Fruit fly (Drosophila melanogaster) whole organism, prepupa: ENCODE results near the gene CG31091.
A peak's percentile ranks its signal among the peaks of the same experiment; 100 is the strongest.

ENCODE experiments used
- Blimp-1 ChIP-seq: fragments of 200-800 bp; sonication (Bioruptor generic); optimal IDR thresholded peaks from 3 replicates; lab custom pipeline; 2017; ENCODE audit warnings: missing biosample characterization, missing genetic modification characterization, mild to moderate bottlenecking, moderate library complexity, missing genetic modification reagents
- CG10631 ChIP-seq: fragments of 200-800 bp; sonication (Bioruptor generic); optimal IDR thresholded peaks from 2 replicates; lab custom pipeline; 2016; ENCODE audit warnings: missing biosample characterization, missing genetic modification characterization
- CG11762 ChIP-seq: fragments of 200-800 bp; sonication (Bioruptor generic); optimal IDR thresholded peaks from 3 replicates; lab custom pipeline; 2016; ENCODE audit warnings: missing biosample characterization, missing genetic modification characterization; ENCODE audit not compliant: insufficient read depth
- CG11902 ChIP-seq: fragments of 200-800 bp; sonication (Bioruptor generic); optimal IDR thresholded peaks from 3 replicates; lab custom pipeline; 2016; ENCODE audit warnings: missing biosample characterization, missing genetic modification characterization
- CG15336 ChIP-seq: fragments of 200-800 bp; sonication (Bioruptor generic); IDR thresholded peaks from 2 replicates; pipeline ENCODE4 v1.3.6; 2022; ENCODE audit warnings: missing biosample characterization, missing genetic modification characterization
- CG16779 ChIP-seq: fragments of 200-800 bp; sonication (Bioruptor generic); optimal IDR thresholded peaks from 3 replicates; lab custom pipeline; 2017; ENCODE audit warnings: missing biosample characterization, mild to moderate bottlenecking, missing genetic modification characterization
- CG31627 ChIP-seq: fragments of 200-800 bp; sonication (Bioruptor generic); optimal IDR thresholded peaks from 3 replicates; lab custom pipeline; 2016; ENCODE audit warnings: missing biosample characterization, missing genetic modification characterization
- CG32006 ChIP-seq: fragments of 200-800 bp; sonication (Bioruptor generic); optimal IDR thresholded peaks from 3 replicates; lab custom pipeline; 2017; ENCODE audit warnings: missing biosample characterization, mild to moderate bottlenecking, missing genetic modification characterization
- CG34406 ChIP-seq: fragments of 200-800 bp; sonication (Bioruptor generic); optimal IDR thresholded peaks from 3 replicates; lab custom pipeline; 2016; ENCODE audit warnings: missing biosample characterization, missing genetic modification characterization
- CG4318 ChIP-seq: fragments of 200-800 bp; sonication (Bioruptor generic); optimal IDR thresholded peaks from 3 replicates; lab custom pipeline; 2017; ENCODE audit warnings: missing biosample characterization, mild to moderate bottlenecking, missing genetic modification characterization
- CG6163 ChIP-seq: fragments of 200-800 bp; sonication (Bioruptor generic); IDR thresholded peaks from 3 replicates; pipeline ENCODE4 v1.3.6; 2022; ENCODE audit warnings: missing biosample characterization, missing genetic modification characterization
- CG6854 ChIP-seq: fragments of 200-800 bp; sonication (Bioruptor generic); optimal IDR thresholded peaks from 2 replicates; lab custom pipeline; 2017; ENCODE audit warnings: missing biosample characterization, mild to moderate bottlenecking, missing genetic modification characterization
- CG7368 ChIP-seq: fragments of 200-800 bp; sonication (Bioruptor generic); optimal IDR thresholded peaks from 3 replicates; lab custom pipeline; 2016; ENCODE audit warnings: missing biosample characterization, missing genetic modification characterization
- CG8119 ChIP-seq: fragments of 200-800 bp; sonication (Bioruptor generic); IDR thresholded peaks from 3 replicates; pipeline ENCODE4 v1.3.6; 2022; ENCODE audit warnings: missing biosample characterization, missing genetic modification characterization
- CG8319 ChIP-seq: fragments of 200-800 bp; sonication (Bioruptor generic); optimal IDR thresholded peaks from 3 replicates; lab custom pipeline; 2016; ENCODE audit warnings: missing biosample characterization, missing genetic modification characterization
- CG8632 ChIP-seq: fragments of 200-800 bp; sonication (Bioruptor generic); optimal IDR thresholded peaks from 3 replicates; lab custom pipeline; 2016; ENCODE audit warnings: missing biosample characterization, missing genetic modification characterization
- CG9139 ChIP-seq: fragments of 200-800 bp; sonication (Bioruptor generic); optimal IDR thresholded peaks from 3 replicates; lab custom pipeline; 2017; ENCODE audit warnings: missing biosample characterization, mild to moderate bottlenecking, missing genetic modification characterization
- Eip75B ChIP-seq: fragments of 200-800 bp; sonication (Bioruptor generic); optimal IDR thresholded peaks from 3 replicates; lab custom pipeline; 2016; ENCODE audit warnings: missing biosample characterization, missing genetic modification characterization
- Eip93F ChIP-seq: fragments of 200-800 bp; sonication (Bioruptor generic); optimal IDR thresholded peaks from 2 replicates; lab custom pipeline; 2016; ENCODE audit warnings: missing biosample characterization, mild to moderate bottlenecking, missing genetic modification characterization
- Ets21C ChIP-seq: fragments of 200-800 bp; sonication (Bioruptor generic); optimal IDR thresholded peaks from 3 replicates; lab custom pipeline; 2016; ENCODE audit warnings: missing biosample characterization, missing genetic modification characterization
- Ets96B ChIP-seq: fragments of 200-800 bp; optimal IDR thresholded peaks from 2 replicates; lab custom pipeline; 2019; ENCODE audit warnings: missing biosample characterization, mild to moderate bottlenecking, missing genetic modification characterization, moderate library complexity
- Hr39 ChIP-seq: fragments of 200-800 bp; sonication (Bioruptor generic); optimal IDR thresholded peaks from 2 replicates; lab custom pipeline; 2016; ENCODE audit warnings: missing biosample characterization, missing genetic modification characterization
- Hr4 ChIP-seq: fragments of 200-800 bp; sonication (Bioruptor generic); optimal IDR thresholded peaks from 3 replicates; lab custom pipeline; 2016; ENCODE audit warnings: missing biosample characterization, missing genetic modification characterization
- Lpt ChIP-seq: fragments of 200-800 bp; sonication (Bioruptor generic); optimal IDR thresholded peaks from 3 replicates; lab custom pipeline; 2016; ENCODE audit warnings: missing biosample characterization, missing genetic modification characterization
- Met ChIP-seq: fragments of 200-800 bp; sonication (Bioruptor generic); optimal IDR thresholded peaks from 3 replicates; lab custom pipeline; 2016; ENCODE audit warnings: missing biosample characterization, missing genetic modification characterization
- OdsH ChIP-seq: fragments of 200-800 bp; sonication (Bioruptor generic); optimal IDR thresholded peaks from 3 replicates; lab custom pipeline; 2016; ENCODE audit warnings: missing biosample characterization, missing genetic modification characterization
- Smox ChIP-seq: fragments of 200-800 bp; sonication (Bioruptor generic); optimal IDR thresholded peaks from 3 replicates; lab custom pipeline; 2016; ENCODE audit warnings: missing biosample characterization, missing genetic modification characterization
- Sox102F ChIP-seq: fragments of 200-800 bp; sonication (Bioruptor generic); optimal IDR thresholded peaks from 2 replicates; lab custom pipeline; 2016; ENCODE audit warnings: missing biosample characterization, mild to moderate bottlenecking, missing genetic modification characterization
- Sox14 ChIP-seq: fragments of 200-800 bp; sonication (Bioruptor generic); optimal IDR thresholded peaks from 3 replicates; lab custom pipeline; 2016; ENCODE audit warnings: missing biosample characterization, missing genetic modification characterization
- Sox15 ChIP-seq: fragments of 200-800 bp; sonication (Bioruptor generic); optimal IDR thresholded peaks from 3 replicates; lab custom pipeline; 2016; ENCODE audit warnings: missing biosample characterization, missing genetic modification characterization
- achi ChIP-seq: fragments of 200-800 bp; sonication (Bioruptor generic); optimal IDR thresholded peaks from 3 replicates; lab custom pipeline; 2016; ENCODE audit warnings: missing biosample characterization, missing genetic modification characterization
- acj6 ChIP-seq: fragments of 200-800 bp; sonication (Bioruptor generic); optimal IDR thresholded peaks from 3 replicates; lab custom pipeline; 2016; ENCODE audit warnings: missing biosample characterization, missing genetic modification characterization
- dac ChIP-seq: fragments of 200-800 bp; sonication (Bioruptor generic); optimal IDR thresholded peaks from 2 replicates; lab custom pipeline; 2017; ENCODE audit warnings: missing biosample characterization, mild to moderate bottlenecking, missing genetic modification characterization
- dsx ChIP-seq: fragments of 200-800 bp; optimal IDR thresholded peaks from 3 replicates; lab custom pipeline; 2019; ENCODE audit warnings: missing biosample characterization, mild to moderate bottlenecking, missing genetic modification characterization, moderate library complexity; ENCODE audit not compliant: poor library complexity, severe bottlenecking
- eg ChIP-seq: fragments of 200-800 bp; sonication (Bioruptor generic); IDR thresholded peaks from 3 replicates; pipeline ENCODE4 v1.3.6; 2022; ENCODE audit warnings: missing biosample characterization, missing genetic modification characterization
- esn ChIP-seq: fragments of 200-800 bp; sonication (Bioruptor generic); optimal IDR thresholded peaks from 2 replicates; lab custom pipeline; 2016; ENCODE audit warnings: missing biosample characterization, mild to moderate bottlenecking, missing genetic modification characterization, moderate library complexity
- fd59A ChIP-seq: fragments of 200-800 bp; sonication (Bioruptor generic); optimal IDR thresholded peaks from 2 replicates; lab custom pipeline; 2017; ENCODE audit warnings: missing biosample characterization, mild to moderate bottlenecking, missing genetic modification characterization, missing genetic modification reagents
- fkh ChIP-seq: fragments of 200-800 bp; sonication (Bioruptor generic); optimal IDR thresholded peaks from 3 replicates; lab custom pipeline; 2017; ENCODE audit warnings: missing biosample characterization, mild to moderate bottlenecking, missing genetic modification characterization, moderate library complexity
- net ChIP-seq: fragments of 200-800 bp; sonication (Bioruptor generic); optimal IDR thresholded peaks from 3 replicates; lab custom pipeline; 2016; ENCODE audit warnings: missing biosample characterization, missing genetic modification characterization
- pdm3 ChIP-seq: fragments of 200-800 bp; sonication (Bioruptor generic); optimal IDR thresholded peaks from 3 replicates; lab custom pipeline; 2016; ENCODE audit warnings: missing biosample characterization, missing genetic modification characterization
- spab ChIP-seq: fragments of 200-800 bp; sonication (Bioruptor generic); optimal IDR thresholded peaks from 2 replicates; lab custom pipeline; 2017; ENCODE audit warnings: missing biosample characterization, mild to moderate bottlenecking, missing genetic modification characterization, missing genetic modification reagents
- ss ChIP-seq, 2 experiments: fragments of 200-800 bp; sonication (Bioruptor generic); optimal IDR thresholded peaks; 2 replicates in 1 of 2; 3 replicates in 1 of 2; lab custom pipeline; 2017 to 2018; ENCODE audit warnings: mild to moderate bottlenecking in 2 of 2, missing biosample characterization in 2 of 2, missing genetic modification characterization in 2 of 2, moderate library complexity in 1 of 2
- svp ChIP-seq: fragments of 200-800 bp; sonication (Bioruptor generic); peaks from one replicate; lab custom pipeline; 2016; ENCODE audit warnings: missing biosample characterization, missing genetic modification characterization
- topi ChIP-seq: fragments of 200-800 bp; sonication (Bioruptor generic); optimal IDR thresholded peaks from 3 replicates; lab custom pipeline; 2016; ENCODE audit warnings: missing biosample characterization, missing genetic modification characterization
- vri ChIP-seq: fragments of 200-800 bp; sonication (Bioruptor generic); optimal IDR thresholded peaks from 3 replicates; lab custom pipeline; 2016; ENCODE audit warnings: missing biosample characterization, mild to moderate bottlenecking, missing genetic modification characterization

The CG31091 gene

dm6 chr3R:25884301-25884700 is 15.4 kb upstream of the CG31091 start (continued):
- TF ChIP-seq achi (GFP tag; lab: Kevin White, UChicago) (peak; percentile 54), CG10631 (no peak), pdm3 (GFP tag; lab: Kevin White, UChicago) (no peak), OdsH (GFP tag; lab: Kevin White, UChicago) (peak; percentile 34), ss (GFP tag; optimal IDR thresholded peaks at IDR 0.05; lab: Kevin White, UChicago) (no peak), acj6 (peak; percentile 30), spab (GFP tag; lab: Kevin White, UChicago) (no peak), Ets96B (peak; percentile 31), CG32006 (GFP tag; lab: Kevin White, UChicago) (peak; percentile 72), Sox102F (GFP tag; lab: Kevin White, UChicago) (no peak)

- no peak for TF ChIP-seq CG6163 (GFP tag; lab: Robert Waterston, UW)
- no peak for TF ChIP-seq Ets96B
- no peak for TF ChIP-seq pdm3 (GFP tag; lab: Kevin White, UChicago)
- no peak for TF ChIP-seq CG8632 (GFP tag; lab: Kevin White, UChicago)
- TF ChIP-seq CG15336 (GFP tag; lab: Robert Waterston, UW), result no peak
- TF ChIP-seq Sox102F (GFP tag; lab: Kevin White, UChicago), result no peak
- TF ChIP-seq fkh (GFP tag; lab: Kevin White, UChicago), result peak; percentile 55
- no peak for TF ChIP-seq Eip93F
- peak; percentile 81 for TF ChIP-seq vri (GFP tag; lab: Kevin White, UChicago)
- TF ChIP-seq topi (GFP tag; lab: Kevin White, UChicago), result no peak
- no peak for TF ChIP-seq Ets21C (GFP tag; lab: Kevin White, UChicago)
- TF ChIP-seq net (GFP tag; lab: Kevin White, UChicago), result no peak
- no peak for TF ChIP-seq CG8119
- no peak for TF ChIP-seq esn (GFP tag; lab: Kevin White, UChicago)
- no peak for TF ChIP-seq Sox14 (GFP tag; lab: Kevin White, UChicago)
Measured at dm6 chr3R:25885136-25885535, 14.6 kb upstream of the CG31091 start.

dm6 chr3R:25888307-25889075 is 11.2 kb upstream of the CG31091 start, which contains the start of gene Lnk:
TSS of gene Lnk (plus strand) at chr3R:25888542.
- no peak for TF ChIP-seq Hr4 (GFP tag; lab: Kevin White, UChicago)
- no peak for TF ChIP-seq dac (GFP tag; lab: Kevin White, UChicago)
- no peak for TF ChIP-seq CG4318 (GFP tag; lab: Kevin White, UChicago)
- no peak for TF ChIP-seq Blimp-1
- peak; percentile 76 for TF ChIP-seq CG6854 (GFP tag; lab: Kevin White, UChicago)
- TF ChIP-seq CG31627, result no peak
- no peak for TF ChIP-seq Met
- no peak for TF ChIP-seq fd59A (GFP tag; lab: Kevin White, UChicago)
- TF ChIP-seq CG6163 (GFP tag; lab: Robert Waterston, UW), result no peak
- peak; percentile 51 for TF ChIP-seq CG16779 (tag; lab: Kevin White, UChicago)
- peak; percentile 54 for TF ChIP-seq CG9139 (GFP tag; lab: Kevin White, UChicago)
- no peak for TF ChIP-seq Lpt
- TF ChIP-seq Eip75B (GFP tag; lab: Kevin White, UChicago), result no peak
- TF ChIP-seq pdm3 (GFP tag; lab: Kevin White, UChicago), result no peak
- peak; percentile 51 for TF ChIP-seq CG15336 (GFP tag; lab: Robert Waterston, UW)
- TF ChIP-seq CG7368 (GFP tag; lab: Kevin White, UChicago), result no peak
- TF ChIP-seq CG8319 (GFP tag; lab: Kevin White, UChicago), result no peak
- peak; percentile 55; the same call in 1 of the 3 replicates for TF ChIP-seq CG8119
- no peak for TF ChIP-seq Sox15 (GFP tag; lab: Kevin White, UChicago)
- 0 out of 3 replicates have a peak, but pooled peaks have one; percentile 30 for TF ChIP-seq eg (GFP tag; lab: Robert Waterston, UW)
- TF ChIP-seq svp (GFP tag; lab: Kevin White, UChicago), result no peak
- no peak for TF ChIP-seq Smox (GFP tag; lab: Kevin White, UChicago)
- no peak for TF ChIP-seq net (GFP tag; lab: Kevin White, UChicago)
- no peak for TF ChIP-seq achi (GFP tag; lab: Kevin White, UChicago)
- no peak for TF ChIP-seq CG34406 (GFP tag; lab: Kevin White, UChicago)
- TF ChIP-seq Sox102F (GFP tag; lab: Kevin White, UChicago), result no peak
- TF ChIP-seq Hr39 (GFP tag; lab: Kevin White, UChicago), result no peak
- no peak for TF ChIP-seq OdsH (GFP tag; lab: Kevin White, UChicago)
- peak; percentile 56 for TF ChIP-seq dsx (GFP tag; lab: Kevin White, UChicago)
- TF ChIP-seq CG11902 (GFP tag; lab: Kevin White, UChicago), result no peak
- no peak for TF ChIP-seq ss (GFP tag; optimal IDR thresholded peaks at IDR 0.05; lab: Kevin White, UChicago)
- TF ChIP-seq CG11762 (GFP tag; lab: Kevin White, UChicago), result no peak
- no peak for TF ChIP-seq CG8632 (GFP tag; lab: Kevin White, UChicago)
- peak; percentile 72 for TF ChIP-seq vri (GFP tag; lab: Kevin White, UChicago)
- no peak for TF ChIP-seq CG10631
